Worm (Caenorhabditis elegans): Measurements from ENCODE around the gene sqv-2.
A peak's percentile ranks its signal among the peaks of the same experiment; 100 is the strongest.

sqv-2 gene

ce11 chrII:2878909-2879308 lies 15.3 kb downstream of the sqv-2 start:
- TF ChIP-seq him-1 (tag; optimal IDR thresholded peaks at IDR 0.05) (no peak), dao-5 (tag; optimal IDR thresholded peaks at IDR 0.05) (no peak), W03F9.2 (tag; optimal IDR thresholded peaks at IDR 0.05) (no peak)

DNA sequence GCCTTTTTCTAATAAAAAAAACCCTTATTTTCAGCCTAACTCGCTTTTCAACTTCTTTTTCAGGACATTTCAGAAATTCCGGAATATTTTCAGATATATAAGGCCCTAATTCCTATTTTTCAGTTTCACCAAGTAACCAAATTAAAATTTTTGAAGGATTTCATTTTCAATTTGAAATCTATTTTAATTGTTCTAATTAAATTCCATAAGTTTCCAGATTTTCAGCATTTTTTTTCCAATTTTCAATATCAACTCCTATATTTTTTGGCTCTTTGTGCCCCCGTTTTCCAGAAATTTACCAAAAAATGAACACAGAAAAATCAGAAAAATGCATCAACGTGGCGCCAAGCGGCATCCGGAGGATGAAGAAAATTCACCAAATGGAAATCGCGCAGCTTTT lies 19.4 kb downstream of the sqv-2 start, which contains the start of gene Y110A2AL.1:
TSS of gene Y110A2AL.1 (plus strand) at position 301 of the 400 bp plus-strand sequence.
- TF ChIP-seq W03F9.2 (tag; optimal IDR thresholded peaks at IDR 0.05): no peak
- no peak for TF ChIP-seq him-1 (tag; optimal IDR thresholded peaks at IDR 0.05)
- TF ChIP-seq dao-5 (tag; optimal IDR thresholded peaks at IDR 0.05): no peak

DNA sequence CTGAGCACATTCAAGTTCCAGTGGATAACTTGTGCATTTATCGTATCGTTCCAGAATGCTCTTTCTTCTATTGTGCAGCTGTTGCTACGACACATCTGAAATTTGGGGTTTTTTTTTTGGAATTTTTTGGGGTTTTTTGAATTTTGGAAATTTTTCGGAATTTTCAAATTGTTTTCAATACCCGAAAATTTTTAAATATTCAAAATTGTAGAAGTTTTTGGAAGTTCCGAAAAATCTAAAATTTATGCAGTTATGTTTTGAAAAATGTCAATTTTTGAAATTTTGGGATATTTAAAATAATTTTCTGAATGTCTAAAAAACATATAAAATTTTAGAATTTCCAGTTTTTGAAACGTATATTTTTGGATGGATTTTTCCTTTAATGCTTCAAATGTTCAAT lies 22.4 kb downstream of the sqv-2 start, which contains the start of gene Y110A2AL.10:
TSS of gene Y110A2AL.10 (minus strand) at position 101 of the 400 bp plus-strand sequence.
- TF ChIP-seq W03F9.2 (tag; optimal IDR thresholded peaks at IDR 0.05) (no peak), him-1 (tag; optimal IDR thresholded peaks at IDR 0.05) (no peak), dao-5 (tag; optimal IDR thresholded peaks at IDR 0.05) (no peak)

- no peak for TF ChIP-seq him-1 (tag; optimal IDR thresholded peaks at IDR 0.05)
- TF ChIP-seq W03F9.2 (tag; optimal IDR thresholded peaks at IDR 0.05): no peak
- no peak for TF ChIP-seq dao-5 (tag; optimal IDR thresholded peaks at IDR 0.05)
These were observed 26.5 kb downstream of the sqv-2 start, which contains the start of gene Y110A2AL.2 for ce11 chrII:2867701-2868100. Gene Y110A2AL.2, plus strand, starts transcription at chrII:2868001.

- TF ChIP-seq W03F9.2 (tag; optimal IDR thresholded peaks at IDR 0.05) (no peak), him-1 (tag; optimal IDR thresholded peaks at IDR 0.05) (no peak), dao-5 (tag; optimal IDR thresholded peaks at IDR 0.05) (no peak)
These were observed 27.6 kb downstream of the sqv-2 start, which contains the start of the genes Y110A2AL.9 and Y110A2AL.3 for ce11 chrII:2866541-2867124. Gene Y110A2AL.9, minus strand, starts transcription at chrII:2866641. Gene Y110A2AL.3, plus strand, starts transcription at chrII:2867074.

DNA sequence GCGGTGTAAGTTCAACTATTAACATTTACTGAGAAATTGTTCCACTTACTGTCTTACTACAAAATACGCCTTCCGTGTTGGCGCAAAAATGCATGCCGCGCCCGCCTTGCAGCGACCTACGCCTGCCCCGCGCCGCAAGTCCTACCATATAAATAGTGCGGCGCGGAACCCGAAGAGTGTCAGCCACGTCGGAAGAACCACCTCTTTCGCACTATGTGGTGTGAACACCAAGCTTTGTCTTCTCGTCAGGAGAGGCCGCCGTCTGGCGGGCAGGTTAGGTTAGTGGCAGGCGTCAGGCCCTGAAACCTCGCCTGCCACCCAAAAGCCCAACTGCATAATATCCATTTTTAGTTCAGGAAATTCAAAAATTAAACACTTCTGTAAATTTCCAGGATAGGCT lies 28.8 kb downstream of the sqv-2 start:
- TF ChIP-seq W03F9.2 (tag; optimal IDR thresholded peaks at IDR 0.05) (no peak), him-1 (tag; optimal IDR thresholded peaks at IDR 0.05) (no peak), dao-5 (tag; optimal IDR thresholded peaks at IDR 0.05) (no peak)

ce11 chrII:2864229-2864628 lies 30.0 kb downstream of the sqv-2 start, which contains the start of gene Y110A2AL.5:
Gene Y110A2AL.5, plus strand, starts transcription at chrII:2864529.
- no peak for TF ChIP-seq W03F9.2 (tag; optimal IDR thresholded peaks at IDR 0.05)

DNA sequence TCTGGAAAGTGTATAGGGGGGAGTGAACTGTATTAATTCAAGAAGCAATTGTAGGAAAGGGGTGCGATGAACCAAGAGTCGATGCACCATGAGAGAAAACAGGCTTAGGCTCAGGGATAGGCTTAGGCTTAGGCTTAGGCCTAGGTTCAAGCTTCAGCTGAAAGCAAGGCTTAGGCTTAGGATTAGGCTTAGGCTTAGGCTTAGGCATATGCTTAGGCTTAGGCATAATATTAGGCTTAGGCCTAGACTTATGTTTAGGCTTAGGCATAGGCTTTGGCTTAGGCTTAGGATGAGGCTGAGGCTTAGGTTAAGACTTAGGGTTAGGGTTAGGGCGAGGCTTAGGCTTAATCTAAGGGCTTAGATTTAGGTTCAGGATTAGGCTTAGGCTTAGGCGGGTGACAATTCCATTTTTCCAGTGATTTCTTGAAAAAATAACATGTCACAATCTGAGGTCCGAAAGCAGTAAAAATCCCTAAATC lies 31.6 kb downstream of the sqv-2 start:
- no peak for TF ChIP-seq him-1 (tag; optimal IDR thresholded peaks at IDR 0.05)
- no peak for TF ChIP-seq W03F9.2 (tag; optimal IDR thresholded peaks at IDR 0.05)
- no peak for TF ChIP-seq dao-5 (tag; optimal IDR thresholded peaks at IDR 0.05)

DNA sequence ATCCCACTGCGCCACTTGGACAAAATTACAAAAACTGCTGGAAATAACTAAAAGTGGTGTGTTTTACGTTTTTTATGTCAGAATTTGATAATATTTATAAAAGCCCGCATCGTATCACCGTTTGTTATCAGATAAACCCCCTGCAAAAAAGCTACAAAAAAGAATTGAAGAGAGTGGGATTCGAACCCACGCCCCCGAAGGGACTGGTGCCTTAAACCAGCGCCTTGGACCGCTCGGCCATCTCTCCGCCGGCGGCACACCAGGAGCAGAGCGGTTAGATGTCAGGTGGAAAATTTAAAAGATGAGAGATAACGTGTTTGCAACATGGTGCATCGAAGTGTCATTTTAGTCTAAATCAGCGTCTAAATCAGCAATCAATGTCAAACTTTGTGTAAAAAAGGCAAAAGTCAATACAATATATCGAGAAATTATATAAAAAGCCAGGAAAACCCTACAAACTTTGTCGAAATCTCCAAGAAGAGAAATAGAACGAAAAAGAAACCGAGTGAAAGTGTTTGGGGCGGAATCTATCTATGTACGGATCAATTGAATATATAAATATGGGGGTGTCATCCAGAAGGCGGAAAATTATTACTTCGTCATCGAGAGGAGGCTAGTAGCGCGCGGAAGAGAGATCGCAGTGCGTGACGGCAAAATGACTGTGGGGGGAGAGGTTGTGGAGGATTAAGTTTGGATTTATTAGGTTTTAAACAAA lies 32.7 kb downstream of the sqv-2 start:
- TF ChIP-seq dao-5 (tag; optimal IDR thresholded peaks at IDR 0.05) (peak; percentile 6), W03F9.2 (tag; optimal IDR thresholded peaks at IDR 0.05) (no peak)

DNA sequence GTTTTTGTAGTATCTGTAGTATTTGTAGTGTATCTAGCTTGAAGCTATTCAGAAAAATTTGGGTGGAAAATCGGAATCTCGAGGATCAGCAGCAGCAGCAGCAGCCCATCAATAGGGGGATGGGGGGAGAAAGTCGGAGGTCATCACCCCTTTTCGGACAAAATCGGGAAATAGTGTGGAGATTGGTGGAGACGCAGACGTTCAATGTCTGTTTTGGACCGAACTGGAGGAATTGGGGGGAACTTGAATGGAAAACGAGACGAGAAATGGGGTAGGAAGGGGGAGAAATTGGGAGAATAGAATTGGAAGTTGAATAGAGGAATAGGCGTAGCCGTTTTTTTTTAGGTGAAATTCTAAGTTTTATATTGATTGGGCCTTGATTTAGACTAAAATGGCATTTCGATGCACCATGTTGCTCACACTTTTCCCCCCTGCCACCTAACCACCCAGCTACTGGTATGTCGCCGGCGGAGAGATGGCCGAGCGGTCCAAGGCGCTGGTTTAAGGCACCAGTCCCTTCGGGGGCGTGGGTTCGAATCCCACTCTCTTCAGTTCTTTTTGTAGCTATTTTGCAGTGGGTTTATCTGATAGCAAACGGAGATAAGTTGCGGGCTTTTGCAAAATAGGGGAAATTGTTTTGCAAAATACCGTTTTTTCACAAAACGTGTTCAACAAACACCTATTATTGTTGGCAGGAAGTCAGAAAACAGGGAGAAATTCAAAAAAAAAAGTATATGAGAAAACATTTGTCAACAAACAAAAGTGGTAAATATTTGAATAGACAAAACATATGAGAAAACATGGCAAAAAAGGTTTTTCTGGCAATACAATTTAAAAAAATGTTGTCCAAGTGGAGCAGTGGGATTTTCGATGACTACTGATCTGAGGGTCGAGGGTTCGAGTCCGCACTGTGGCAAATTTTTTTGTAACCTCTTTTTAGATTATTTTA lies 34.0 kb downstream of the sqv-2 start:
- TF ChIP-seq him-1 (tag; optimal IDR thresholded peaks at IDR 0.05) (no peak), dao-5 (tag; optimal IDR thresholded peaks at IDR 0.05) (peak; percentile 26)

DNA sequence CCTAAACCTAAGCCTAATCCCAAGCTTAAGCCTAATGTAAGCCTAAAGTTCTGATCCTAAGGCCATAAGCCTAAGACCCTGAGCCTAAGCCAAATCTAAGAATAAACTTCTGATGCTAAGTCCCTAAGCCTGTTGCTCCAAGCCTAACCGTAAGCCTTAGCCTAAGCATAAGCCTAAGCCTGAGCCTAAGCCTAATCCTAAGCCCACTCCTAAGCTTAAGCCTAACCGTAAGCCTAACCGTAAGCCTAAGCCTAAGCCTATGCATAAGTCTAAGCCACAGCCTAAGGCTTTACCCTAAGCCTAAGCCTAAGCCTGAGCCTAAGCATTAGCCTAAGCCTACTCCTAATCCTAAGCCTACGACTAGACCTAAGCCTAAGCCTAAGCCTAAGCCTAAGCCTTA lies 34.9 kb downstream of the sqv-2 start:
- no peak for TF ChIP-seq dao-5 (tag; optimal IDR thresholded peaks at IDR 0.05)
- TF ChIP-seq W03F9.2 (tag; optimal IDR thresholded peaks at IDR 0.05): no peak
- no peak for TF ChIP-seq him-1 (tag; optimal IDR thresholded peaks at IDR 0.05)

DNA sequence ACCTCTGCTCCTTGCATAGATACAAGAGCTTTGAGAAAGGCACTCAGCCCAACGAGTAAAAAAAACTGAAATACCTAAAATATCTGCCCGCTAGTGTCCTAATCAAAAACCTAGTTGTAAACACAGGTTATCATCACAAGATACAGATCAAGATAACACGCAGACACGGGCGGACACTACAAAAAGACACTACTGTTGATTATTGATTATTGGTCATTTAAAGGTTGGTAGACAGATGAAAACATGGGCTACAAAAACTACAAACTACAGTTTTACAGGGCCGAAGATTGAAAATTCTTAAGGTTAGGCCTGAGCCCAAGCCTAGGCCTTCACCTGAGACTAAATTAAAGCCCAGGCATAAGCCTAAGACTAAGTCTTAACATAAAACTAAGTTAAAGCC lies 35.3 kb downstream of the sqv-2 start:
- no peak for TF ChIP-seq W03F9.2 (tag; optimal IDR thresholded peaks at IDR 0.05)
- TF ChIP-seq dao-5 (tag; optimal IDR thresholded peaks at IDR 0.05): no peak
- no peak for TF ChIP-seq him-1 (tag; optimal IDR thresholded peaks at IDR 0.05)

ce11 chrII:2857559-2857958 lies 36.6 kb downstream of the sqv-2 start:
- TF ChIP-seq dao-5 (tag; optimal IDR thresholded peaks at IDR 0.05): no peak
- no peak for TF ChIP-seq him-1 (tag; optimal IDR thresholded peaks at IDR 0.05)
- TF ChIP-seq W03F9.2 (tag; optimal IDR thresholded peaks at IDR 0.05): no peak

All from whole organism, L4/young adult.